Fruit fly (Drosophila melanogaster): Measurements from ENCODE around the gene Trim9.

Trim9 gene

dm6 chr2L:10544421-10545120 lies at the start of gene Trim9:
Gene Trim9, plus strand, starts transcription at chr2L:10544883.
- TF ChIP-seq CG8478 (optimal IDR thresholded peaks at IDR 0.05) (no peak), CTCF (optimal IDR thresholded peaks at IDR 0.05) (no peak)

dm6 chr2L:10495495-10495894 lies 49.2 kb upstream of the Trim9 start:
- TF ChIP-seq CTCF (optimal IDR thresholded peaks at IDR 0.05) (no peak), CG8478 (optimal IDR thresholded peaks at IDR 0.05) (no peak)

dm6 chr2L:10496338-10496737 lies 48.3 kb upstream of the Trim9 start:
- no peak for TF ChIP-seq CTCF (optimal IDR thresholded peaks at IDR 0.05)
- no peak for TF ChIP-seq CG8478 (optimal IDR thresholded peaks at IDR 0.05)

dm6 chr2L:10497106-10497800 lies 47.4 kb upstream of the Trim9 start:
- TF ChIP-seq CTCF (optimal IDR thresholded peaks at IDR 0.05), result no peak
- no peak for TF ChIP-seq CG8478 (optimal IDR thresholded peaks at IDR 0.05)

- TF ChIP-seq CG8478 (optimal IDR thresholded peaks at IDR 0.05), result no peak
- no peak for TF ChIP-seq CTCF (optimal IDR thresholded peaks at IDR 0.05)
These were observed 45.1 kb upstream of the Trim9 start for dm6 chr2L:10499608-10500007.

dm6 chr2L:10500309-10500974 lies 44.2 kb upstream of the Trim9 start:
- TF ChIP-seq CG8478 (optimal IDR thresholded peaks at IDR 0.05) (no peak), CTCF (optimal IDR thresholded peaks at IDR 0.05) (no peak)

dm6 chr2L:10502244-10502643 lies 42.4 kb upstream of the Trim9 start:
- TF ChIP-seq CTCF (optimal IDR thresholded peaks at IDR 0.05) (no peak), CG8478 (optimal IDR thresholded peaks at IDR 0.05) (no peak)

dm6 chr2L:10502862-10503261 lies 41.8 kb upstream of the Trim9 start:
- no peak for TF ChIP-seq CG8478 (optimal IDR thresholded peaks at IDR 0.05)
- TF ChIP-seq CTCF (optimal IDR thresholded peaks at IDR 0.05), result no peak

dm6 chr2L:10503356-10503977 lies 41.2 kb upstream of the Trim9 start:
- TF ChIP-seq CG8478 (optimal IDR thresholded peaks at IDR 0.05) (no peak), CTCF (optimal IDR thresholded peaks at IDR 0.05) (no peak)

- TF ChIP-seq CG8478 (optimal IDR thresholded peaks at IDR 0.05), result no peak
- TF ChIP-seq CTCF (optimal IDR thresholded peaks at IDR 0.05), result no peak
These were observed 39.8 kb upstream of the Trim9 start for dm6 chr2L:10504895-10505294.

dm6 chr2L:10505345-10505744 lies 39.3 kb upstream of the Trim9 start:
- TF ChIP-seq CTCF (optimal IDR thresholded peaks at IDR 0.05) (no peak), CG8478 (optimal IDR thresholded peaks at IDR 0.05) (no peak)

- TF ChIP-seq CTCF (optimal IDR thresholded peaks at IDR 0.05) (peak; percentile 36 to 60), CG8478 (optimal IDR thresholded peaks at IDR 0.05) (no peak)
These were observed 38.0 kb upstream of the Trim9 start, which contains the start of the genes Myo31DF and CG6094 for dm6 chr2L:10506557-10507252. Gene Myo31DF, minus strand, starts transcription at chr2L:10506779. Gene CG6094, plus strand, starts transcription at chr2L:10507081.

dm6 chr2L:10510088-10510487 lies 34.6 kb upstream of the Trim9 start, which contains the start of gene CG7384:
Gene CG7384, minus strand, starts transcription at chr2L:10510453.
- TF ChIP-seq CTCF (optimal IDR thresholded peaks at IDR 0.05), result no peak
- no peak for TF ChIP-seq CG8478 (optimal IDR thresholded peaks at IDR 0.05)

- TF ChIP-seq CG8478 (optimal IDR thresholded peaks at IDR 0.05) (no peak), CTCF (optimal IDR thresholded peaks at IDR 0.05) (no peak)
These were observed 33.8 kb upstream of the Trim9 start for dm6 chr2L:10510843-10511242.

Data from S2 (cell line).